Fruit fly (Drosophila melanogaster) whole organism, embryonic: Measurements from ENCODE around the gene Alg2.
A peak's percentile ranks its signal among the peaks of the same experiment; 100 is the strongest.

Experiments used
- Atf3 ChIP-seq: fragments of 200-800 bp; sonication (Bioruptor generic); optimal IDR thresholded peaks from 3 replicates; lab custom pipeline; 2016; ENCODE audit warnings: missing biosample characterization, missing genetic modification characterization
- Blimp-1 ChIP-seq: fragments of 200-800 bp; sonication (Bioruptor generic); optimal IDR thresholded peaks from 3 replicates; lab custom pipeline; 2018; ENCODE audit warnings: missing biosample characterization, missing genetic modification characterization, mild to moderate bottlenecking, moderate library complexity, missing genetic modification reagents
- CG10267 ChIP-seq: fragments of 200-800 bp; sonication (Bioruptor generic); optimal IDR thresholded peaks from 2 replicates; lab custom pipeline; 2018; ENCODE audit warnings: missing biosample characterization, mild to moderate bottlenecking, missing genetic modification characterization, moderate library complexity
- CG10431 ChIP-seq: fragments of 200-800 bp; sonication (Bioruptor generic); optimal IDR thresholded peaks from 3 replicates; lab custom pipeline; 2018; ENCODE audit warnings: missing biosample characterization, mild to moderate bottlenecking, missing genetic modification characterization
- CG14014 ChIP-seq: fragments of 200-800 bp; sonication (Bioruptor generic); IDR thresholded peaks from 2 replicates; pipeline ENCODE4 v1.3.6; 2022; ENCODE audit warnings: missing biosample characterization, missing genetic modification characterization
- CG1529 ChIP-seq: fragments of 200-800 bp; sonication (Bioruptor generic); optimal IDR thresholded peaks from 3 replicates; lab custom pipeline; 2018; ENCODE audit warnings: missing biosample characterization, missing genetic modification characterization
- CG17829 ChIP-seq: fragments of 200-800 bp; optimal IDR thresholded peaks from 2 replicates; lab custom pipeline; 2019; ENCODE audit warnings: missing biosample characterization, mild to moderate bottlenecking, missing genetic modification characterization, moderate library complexity
- CG18599 ChIP-seq: fragments of 200-800 bp; sonication (Bioruptor generic); optimal IDR thresholded peaks from 3 replicates; lab custom pipeline; 2017; ENCODE audit warnings: missing biosample characterization, missing genetic modification characterization, mild to moderate bottlenecking, moderate library complexity, missing genetic modification reagents
- CG18619 ChIP-seq: fragments of 200-800 bp; sonication (Bioruptor generic); optimal IDR thresholded peaks from 3 replicates; lab custom pipeline; 2017; ENCODE audit warnings: missing biosample characterization, mild to moderate bottlenecking, missing genetic modification characterization
- CG18764 ChIP-seq: fragments of 200-800 bp; sonication (Bioruptor generic); optimal IDR thresholded peaks from 3 replicates; lab custom pipeline; 2016; ENCODE audit warnings: missing biosample characterization, missing genetic modification characterization
- CG2712 ChIP-seq: fragments of 200-800 bp; optimal IDR thresholded peaks from 3 replicates; lab custom pipeline; 2019; ENCODE audit warnings: missing biosample characterization, mild to moderate bottlenecking, missing genetic modification characterization, moderate library complexity
- CG31388 ChIP-seq: fragments of 200-800 bp; sonication (Bioruptor generic); optimal IDR thresholded peaks from 2 replicates; lab custom pipeline; 2016; ENCODE audit warnings: missing biosample characterization, missing genetic modification characterization
- CG31441 ChIP-seq: fragments of 200-800 bp; sonication (Bioruptor generic); IDR thresholded peaks from 2 replicates; pipeline ENCODE4 v1.3.6; 2022; ENCODE audit warnings: missing biosample characterization, missing genetic modification characterization
- CG33557 ChIP-seq: fragments of 200-800 bp; sonication (Bioruptor generic); optimal IDR thresholded peaks from 2 replicates; lab custom pipeline; 2019; ENCODE audit warnings: missing biosample characterization, mild to moderate bottlenecking, missing genetic modification characterization, moderate library complexity
- CG7745 ChIP-seq: fragments of 200-800 bp; sonication (Bioruptor generic); optimal IDR thresholded peaks from 2 replicates; lab custom pipeline; 2018; ENCODE audit warnings: missing biosample characterization, mild to moderate bottlenecking, missing genetic modification characterization, moderate library complexity
- CG7786 ChIP-seq: fragments of 200-800 bp; sonication (Bioruptor generic); optimal IDR thresholded peaks from 2 replicates; lab custom pipeline; 2016; ENCODE audit warnings: missing biosample characterization, missing genetic modification characterization
- D19B ChIP-seq: fragments of 200-800 bp; sonication (Bioruptor generic); optimal IDR thresholded peaks from 2 replicates; lab custom pipeline; 2017; ENCODE audit warnings: missing biosample characterization, mild to moderate bottlenecking, missing genetic modification characterization
- E2f2 ChIP-seq: fragments of 200-800 bp; sonication (Bioruptor generic); IDR thresholded peaks from 2 replicates; pipeline ENCODE4 v1.3.6; 2022; ENCODE audit warnings: missing biosample characterization, missing genetic modification characterization
- Fer1 ChIP-seq: fragments of 200-800 bp; sonication (Bioruptor generic); optimal IDR thresholded peaks from 2 replicates; lab custom pipeline; 2017; ENCODE audit warnings: missing biosample characterization, mild to moderate bottlenecking, missing genetic modification characterization
- HmgD ChIP-seq: fragments of 200-800 bp; sonication (Bioruptor generic); optimal IDR thresholded peaks from 3 replicates; lab custom pipeline; 2016; ENCODE audit warnings: missing biosample characterization, missing genetic modification characterization
- Hmr ChIP-seq: fragments of 200-800 bp; sonication (Bioruptor generic); optimal IDR thresholded peaks from 3 replicates; lab custom pipeline; 2017; ENCODE audit warnings: mild to moderate bottlenecking, missing biosample characterization, missing genetic modification reagents, missing genetic modification characterization
- Hr51 ChIP-seq, 2 experiments: fragments of 200-800 bp; sonication (Bioruptor generic); optimal IDR thresholded peaks; 2 replicates in 1 of 2; 3 replicates in 1 of 2; lab custom pipeline; 2016 to 2018; ENCODE audit warnings: missing biosample characterization in 2 of 2, missing genetic modification characterization in 2 of 2, mild to moderate bottlenecking in 1 of 2, moderate library complexity in 1 of 2
- Lhr ChIP-seq: fragments of 200-800 bp; sonication (Bioruptor generic); optimal IDR thresholded peaks from 3 replicates; lab custom pipeline; 2017; ENCODE audit warnings: mild to moderate bottlenecking, missing biosample characterization, missing genetic modification reagents, missing genetic modification characterization
- NC2β ChIP-seq: fragments of 200-800 bp; sonication (Bioruptor generic); optimal IDR thresholded peaks from 2 replicates; lab custom pipeline; 2016; ENCODE audit warnings: missing biosample characterization, missing genetic modification characterization
- Nf-YA ChIP-seq: fragments of 200-800 bp; sonication (Bioruptor generic); IDR thresholded peaks from 2 replicates; pipeline ENCODE4 v1.3.6; 2022; ENCODE audit warnings: missing biosample characterization, missing genetic modification characterization
- Opbp ChIP-seq: fragments of 200-800 bp; sonication (Bioruptor generic); IDR thresholded peaks from 3 replicates; pipeline ENCODE4 v1.3.6; 2022; ENCODE audit warnings: missing biosample characterization, missing genetic modification characterization; ENCODE audit not compliant: partially characterized antibody
- Poxn ChIP-seq: fragments of 200-800 bp; sonication (Bioruptor generic); IDR thresholded peaks from 2 replicates; pipeline ENCODE4 v1.3.6; 2022; ENCODE audit warnings: missing biosample characterization, missing genetic modification characterization
- Ravus ChIP-seq: fragments of 200-800 bp; sonication (Bioruptor generic); IDR thresholded peaks from 2 replicates; pipeline ENCODE4 v1.3.6; 2022; ENCODE audit warnings: missing biosample characterization, missing genetic modification characterization
- Rx ChIP-seq: fragments of 200-800 bp; sonication (Bioruptor generic); IDR thresholded peaks from 2 replicates; pipeline ENCODE4 v1.3.6; 2022; ENCODE audit warnings: missing biosample characterization, missing genetic modification characterization
- Spps ChIP-seq: fragments of 200-800 bp; sonication (Bioruptor generic); optimal IDR thresholded peaks from 2 replicates; lab custom pipeline; 2018; ENCODE audit warnings: missing biosample characterization, mild to moderate bottlenecking, missing genetic modification characterization
- Sry-δ ChIP-seq: fragments of 200-800 bp; sonication (Bioruptor generic); optimal IDR thresholded peaks from 2 replicates; lab custom pipeline; 2016; ENCODE audit warnings: missing biosample characterization, missing genetic modification characterization
- br ChIP-seq: fragments of >200 bp; optimal IDR thresholded peaks from 2 replicates; lab custom pipeline; 2017
- cas ChIP-seq: fragments of 200-800 bp; sonication (Bioruptor generic); IDR thresholded peaks from 2 replicates; pipeline ENCODE4 v1.3.6; 2022; ENCODE audit warnings: missing biosample characterization, missing genetic modification characterization
- chm ChIP-seq: fragments of 200-800 bp; sonication (Bioruptor generic); IDR thresholded peaks from 2 replicates; pipeline ENCODE4 v1.3.6; 2022; ENCODE audit warnings: missing biosample characterization, missing genetic modification characterization
- dimm ChIP-seq: fragments of 200-800 bp; sonication (Bioruptor generic); IDR thresholded peaks from 2 replicates; pipeline ENCODE4 v1.3.6; 2022; ENCODE audit warnings: missing biosample characterization, missing genetic modification characterization
- dpn ChIP-seq, 2 experiments: fragments of 200-800 bp; sonication (Bioruptor generic); optimal IDR thresholded peaks; 3 replicates each; lab custom pipeline; 2016; ENCODE audit warnings: missing biosample characterization in 2 of 2, missing genetic modification characterization in 2 of 2
- emc ChIP-seq: fragments of 200-800 bp; sonication (Bioruptor generic); optimal IDR thresholded peaks from 2 replicates; lab custom pipeline; 2016; ENCODE audit warnings: missing biosample characterization, missing genetic modification characterization
- fd3F ChIP-seq: fragments of 200-800 bp; sonication (Bioruptor generic); optimal IDR thresholded peaks from 2 replicates; lab custom pipeline; 2018; ENCODE audit warnings: missing biosample characterization, mild to moderate bottlenecking, missing genetic modification characterization, moderate library complexity
- lola ChIP-seq, 3 experiments: fragments of >200 bp in 2 of 3; fragments of 200-800 bp in 1 of 3; sonication (Bioruptor generic) in 1 of 3; optimal IDR thresholded peaks; 2 replicates each; lab custom pipeline; 2017 to 2019; ENCODE audit warnings: missing biosample characterization in 3 of 3, missing genetic modification characterization in 3 of 3, mild to moderate bottlenecking in 1 of 3, moderate library complexity in 1 of 3
- nau ChIP-seq: fragments of 200-800 bp; sonication (Bioruptor generic); optimal IDR thresholded peaks from 3 replicates; lab custom pipeline; 2017; ENCODE audit warnings: missing biosample characterization, mild to moderate bottlenecking, missing genetic modification characterization, missing genetic modification reagents
- nerfin-1 ChIP-seq: fragments of 200-800 bp; sonication (Bioruptor generic); optimal IDR thresholded peaks from 3 replicates; lab custom pipeline; 2019; ENCODE audit warnings: missing biosample characterization, mild to moderate bottlenecking, missing genetic modification characterization, moderate library complexity
- nom ChIP-seq: fragments of 200-800 bp; sonication (Bioruptor generic); optimal IDR thresholded peaks from 2 replicates; lab custom pipeline; 2017; ENCODE audit warnings: missing biosample characterization, missing genetic modification characterization, mild to moderate bottlenecking, moderate library complexity, missing genetic modification reagents
- otp ChIP-seq: fragments of 200-800 bp; sonication (Bioruptor generic); IDR thresholded peaks from 3 replicates; pipeline ENCODE4, ENCODE4 v1.3.6; 2022; ENCODE audit warnings: missing biosample characterization, missing genetic modification characterization
- pum ChIP-seq: fragments of 200-800 bp; sonication (Bioruptor generic); optimal IDR thresholded peaks from 2 replicates; lab custom pipeline; 2016; ENCODE audit warnings: missing biosample characterization, missing genetic modification characterization
- scrt ChIP-seq: fragments of 200-800 bp; sonication (Bioruptor generic); optimal IDR thresholded peaks from 2 replicates; lab custom pipeline; 2018; ENCODE audit warnings: missing biosample characterization, mild to moderate bottlenecking, missing genetic modification characterization, moderate library complexity
- stc ChIP-seq: fragments of 200-800 bp; sonication (Bioruptor generic); IDR thresholded peaks from 2 replicates; pipeline ENCODE4 v1.3.6; 2022; ENCODE audit warnings: missing biosample characterization, missing genetic modification characterization
- stwl ChIP-seq: fragments of 200-800 bp; sonication (Bioruptor generic); optimal IDR thresholded peaks from 3 replicates; lab custom pipeline; 2018; ENCODE audit warnings: missing biosample characterization, mild to moderate bottlenecking, missing genetic modification characterization, moderate library complexity
- trem ChIP-seq: fragments of 200-800 bp; optimal IDR thresholded peaks from 3 replicates; lab custom pipeline; 2019; ENCODE audit warnings: missing biosample characterization, mild to moderate bottlenecking, missing genetic modification characterization, moderate library complexity
- twi ChIP-seq: fragments of 200-800 bp; optimal IDR thresholded peaks from 2 replicates; lab custom pipeline; 2019; ENCODE audit warnings: missing biosample characterization, mild to moderate bottlenecking, missing genetic modification characterization, moderate library complexity
- unpg ChIP-seq: fragments of 200-800 bp; sonication (Bioruptor generic); optimal IDR thresholded peaks from 3 replicates; lab custom pipeline; 2018; ENCODE audit warnings: missing biosample characterization, mild to moderate bottlenecking, missing genetic modification characterization, moderate library complexity
- vvl ChIP-seq: fragments of 200-800 bp; sonication (Bioruptor generic); IDR thresholded peaks from 2 replicates; pipeline ENCODE4 v1.3.6; 2022; ENCODE audit warnings: missing biosample characterization, missing genetic modification characterization

The Alg2 gene

dm6 chr3L:3134064-3134545 is 9.5 kb upstream of the Alg2 start (continued):
- no peak for TF ChIP-seq CG7745 (tag; lab: Kevin White, UChicago)
- TF ChIP-seq CG18764 (GFP tag; lab: Kevin White, UChicago) = no peak
- TF ChIP-seq dimm (GFP tag; lab: Robert Waterston, UW) = no peak
- TF ChIP-seq CG18619 (GFP tag; lab: Kevin White, UChicago) = peak; percentile 19
- TF ChIP-seq pum (GFP tag; lab: Kevin White, UChicago) = no peak
- TF ChIP-seq vvl (GFP tag; lab: Robert Waterston, UW) = 0 out of 2 replicates have a peak, but pooled peaks have one; percentile 25
- TF ChIP-seq NC2β (GFP tag; lab: Kevin White, UChicago) = no peak
- TF ChIP-seq unpg (GFP tag; lab: Kevin White, UChicago) = no peak
- TF ChIP-seq stwl = no peak
- peak; percentile 3 for TF ChIP-seq CG10267 (tag; lab: Kevin White, UChicago)
- peak in 1 of 2 experiments; percentile 45 for TF ChIP-seq Hr51 (GFP tag; optimal IDR thresholded peaks at IDR 0.05; lab: Kevin White, UChicago)
- TF ChIP-seq HmgD (GFP tag; lab: Kevin White, UChicago) = no peak
- no peak for TF ChIP-seq Opbp
- no peak for TF ChIP-seq Atf3
- TF ChIP-seq dpn (GFP tag; optimal IDR thresholded peaks at IDR 0.05; lab: Kevin White, UChicago) = no peak
- peak; percentile 9 for TF ChIP-seq nau (GFP tag; lab: Kevin White, UChicago)
- TF ChIP-seq trem (tag; lab: Kevin White, UChicago) = no peak
- no peak for TF ChIP-seq stc (GFP tag; lab: Robert Waterston, UW)
- TF ChIP-seq otp (GFP tag; lab: Robert Waterston, UW) = peak; percentile 15; the same call in 1 of the 3 replicates
- TF ChIP-seq Fer1 (GFP tag; lab: Kevin White, UChicago) = peak; percentile 27
- TF ChIP-seq CG18599 = peak; percentile 43
- no peak for TF ChIP-seq CG31388 (GFP tag; lab: Kevin White, UChicago)
- TF ChIP-seq E2f2 (GFP tag; lab: Robert Waterston, UW) = peak; percentile 29; the same call in 1 of the 2 replicates
- TF ChIP-seq Poxn (GFP tag; lab: Robert Waterston, UW) = no peak
- TF ChIP-seq scrt (GFP tag; lab: Kevin White, UChicago) = peak; percentile 38
- TF ChIP-seq emc (GFP tag; lab: Kevin White, UChicago) = no peak
- no peak for TF ChIP-seq fd3F (GFP tag; lab: Kevin White, UChicago)
- no peak for TF ChIP-seq Ravus (GFP tag; lab: Robert Waterston, UW)
- no peak for TF ChIP-seq cas (GFP tag; lab: Robert Waterston, UW)
- TF ChIP-seq Lhr (GFP tag; lab: Kevin White, UChicago) = no peak
- TF ChIP-seq Hmr (GFP tag; lab: Kevin White, UChicago) = peak; percentile 26
- TF ChIP-seq CG1529 (GFP tag; lab: Kevin White, UChicago) = no peak
- no peak for TF ChIP-seq Sry-δ (GFP tag; lab: Kevin White, UChicago)
- TF ChIP-seq CG14014 (GFP tag; lab: Robert Waterston, UW) = no peak
- TF ChIP-seq CG7786 (GFP tag; lab: Kevin White, UChicago) = no peak
- TF ChIP-seq nom (GFP tag; lab: Kevin White, UChicago) = peak; percentile 1

- TF ChIP-seq CG31441 (GFP tag; lab: Robert Waterston, UW) = peak; percentile 28; the same call in 1 of the 2 replicates
- peak; percentile 29 for TF ChIP-seq nerfin-1
- peak; percentile 59 for TF ChIP-seq Spps (tag; lab: Kevin White, UChicago)
- TF ChIP-seq CG10431 (GFP tag; lab: Kevin White, UChicago) = peak; percentile 85
- TF ChIP-seq chm (GFP tag; lab: Robert Waterston, UW) = no peak; the same call in 1 of the 2 replicates
- TF ChIP-seq Nf-YA = no peak
- peak; percentile 16 for TF ChIP-seq CG17829
- no peak for TF ChIP-seq Rx
- TF ChIP-seq twi (tag; lab: Kevin White, UChicago) = peak; percentile 33
- peak; percentile 100 for TF ChIP-seq Blimp-1 (GFP tag; lab: Kevin White, UChicago)
- TF ChIP-seq CG33557 (GFP tag; lab: Kevin White, UChicago) = peak; percentile 91
- TF ChIP-seq D19B (GFP tag; lab: Kevin White, UChicago) = no peak
- TF ChIP-seq br = no peak
- TF ChIP-seq lola (GFP tag; optimal IDR thresholded peaks at IDR 0.05; lab: Kevin White, UChicago) = peak in 1 of 3 experiments; percentile 33
- peak; percentile 34 for TF ChIP-seq CG2712
These were observed 2.2 kb upstream of the Alg2 start for dm6 chr3L:3141411-3141810.
